Worm (Caenorhabditis elegans): ENCODE measurements around the gene ceh-13.

ce11 chrIII:7544211-7544610, 11.2 kb upstream of the ceh-13 start:
- TF ChIP-seq zag-1 (tag; optimal IDR thresholded peaks at IDR 0.05): no peak
- TF ChIP-seq mab-5 (tag; optimal IDR thresholded peaks at IDR 0.05): peak; percentile 87
- no peak for TF ChIP-seq elt-3 (tag; optimal IDR thresholded peaks at IDR 0.05)
- no peak for TF ChIP-seq unc-62 (GFP tag; optimal IDR thresholded peaks at IDR 0.05)
- TF ChIP-seq dmd-4 (tag; optimal IDR thresholded peaks at IDR 0.05): no peak
- TF ChIP-seq nhr-23 (tag; optimal IDR thresholded peaks at IDR 0.05): no peak
- no peak for TF ChIP-seq aly-2 (tag; optimal IDR thresholded peaks at IDR 0.05)
- TF ChIP-seq F13H6.1 (tag; optimal IDR thresholded peaks at IDR 0.05): no peak
- TF ChIP-seq nhr-11 (tag; optimal IDR thresholded peaks at IDR 0.05): no peak
- TF ChIP-seq mbf-1 (tag; optimal IDR thresholded peaks at IDR 0.05): no peak
- TF ChIP-seq skn-1 (tag; optimal IDR thresholded peaks at IDR 0.05): no peak
